Worm (Caenorhabditis elegans) whole organism, young adult: ENCODE data around the gene W06G6.2.

Experiments used
- B0336.3 ChIP-seq: fragments of 200-800 bp; sonication (Bioruptor generic); IDR thresholded peaks from 2 replicates; pipeline ENCODE4 v1.3.6; 2022; ENCODE audit warnings: missing genetic modification characterization, missing compliant biosample characterization
- F55B11.4 ChIP-seq: sonication (generic microtip); optimal IDR thresholded peaks from 2 replicates; lab custom pipeline; 2016; ENCODE audit warnings: missing compliant biosample characterization, missing genetic modification characterization, borderline replicate concordance; ENCODE audit not compliant: insufficient read depth
- Y67H2A.10 ChIP-seq: fragments of 200-800 bp; sonication (Bioruptor generic); conservative IDR thresholded peaks from 2 replicates; pipeline ENCODE4 v1.3.6; 2022; ENCODE audit warnings: missing genetic modification reagents, missing genetic modification characterization, missing compliant biosample characterization
- ama-1 ChIP-seq, 3 experiments: fragments of 150-350 bp in 1 of 3; sonication (generic microtip) in 2 of 3; optimal IDR thresholded peaks; 2 replicates each; lab custom pipeline; 2014 to 2018; ENCODE audit warnings: missing biosample characterization in 2 of 3, missing genetic modification characterization in 2 of 3, missing genetic modification reagents in 2 of 3
- ets-4 ChIP-seq: fragments of 200-800 bp; sonication (Bioruptor generic); optimal IDR thresholded peaks from 2 replicates; lab custom pipeline; 2018; ENCODE audit warnings: mild to moderate bottlenecking, missing genetic modification characterization, missing compliant biosample characterization
- nfya-1 ChIP-seq: sonication (generic microtip); optimal IDR thresholded peaks from 2 replicates; lab custom pipeline; 2017; ENCODE audit warnings: antibody characterized with exemption, missing compliant biosample characterization, missing genetic modification characterization, borderline replicate concordance; ENCODE audit not compliant: insufficient read depth
- rec-8 ChIP-seq, 2 experiments: sonication (generic microtip); optimal IDR thresholded peaks; 2 replicates each; lab custom pipeline; 2016; ENCODE audit warnings: mild to moderate bottlenecking in 2 of 2, missing genetic modification characterization in 2 of 2, missing genetic modification reagents in 2 of 2, missing genotype in 2 of 2, missing biosample characterization in 1 of 2, missing compliant biosample characterization in 1 of 2, moderate library complexity in 1 of 2
- sea-2 ChIP-seq: fragments of 200-800 bp; sonication (Bioruptor generic); IDR thresholded peaks from 2 replicates; pipeline ENCODE4 v1.3.6; 2022; ENCODE audit warnings: missing genetic modification characterization, missing compliant biosample characterization
- unc-62 ChIP-seq: fragments of 150-350 bp; optimal IDR thresholded peaks from 2 replicates; lab custom pipeline; 2014; ENCODE audit warnings: missing biosample characterization, missing genetic modification reagents, missing genetic modification characterization

ce11 chrV:16588428-16588827 is 40.7 kb upstream of the W06G6.2 start, which contains the start of gene srw-73:
- TF ChIP-seq ets-4 (GFP tag; lab: Kevin White, UChicago), result no peak
- no peak for TF ChIP-seq sea-2
- no peak for TF ChIP-seq rec-8 (tag; optimal IDR thresholded peaks at IDR 0.05; lab: Kevin White, UChicago)
- TF ChIP-seq ama-1 (optimal IDR thresholded peaks at IDR 0.05; lab: Kevin White, UChicago), result no peak
- no peak for TF ChIP-seq ama-1 (GFP tag; optimal IDR thresholded peaks at IDR 0.05; lab: Kevin White, UChicago)
- no peak for TF ChIP-seq Y67H2A.10
- no peak for TF ChIP-seq nfya-1 (tag; lab: Kevin White, UChicago)
- TF ChIP-seq unc-62 (GFP tag; lab: Kevin White, UChicago), result no peak
- no peak for TF ChIP-seq F55B11.4 (tag; lab: Kevin White, UChicago)
- TF ChIP-seq B0336.3 (GFP tag; lab: Robert Waterston, UW), result no peak
